Fruit fly (Drosophila melanogaster) whole organism, wandering third instar larva: Measurements from ENCODE around the gene ArfGAP3.

ENCODE experiments used
- Abd-B ChIP-seq: fragments of >200 bp; optimal IDR thresholded peaks from 2 replicates; lab custom pipeline; 2017; ENCODE audit warnings: missing biosample characterization, missing genetic modification characterization
- CG32264 ChIP-seq: fragments of 200-800 bp; sonication (Bioruptor generic); optimal IDR thresholded peaks from 2 replicates; lab custom pipeline; 2016; ENCODE audit warnings: missing biosample characterization, missing genetic modification characterization
- Dfd ChIP-seq: fragments of >200 bp; optimal IDR thresholded peaks from 2 replicates; lab custom pipeline; 2017; ENCODE audit warnings: missing biosample characterization, missing genetic modification characterization
- Dif ChIP-seq: fragments of 200-275, 200-300 bp; sonication (Bioruptor generic); optimal IDR thresholded peaks from 2 replicates; lab custom pipeline; 2018; ENCODE audit warnings: missing biosample characterization, missing genetic modification characterization; ENCODE audit not compliant: partially characterized antibody
- HLH106 ChIP-seq: fragments of 200-800 bp; optimal IDR thresholded peaks from 3 replicates; lab custom pipeline; 2019; ENCODE audit warnings: missing biosample characterization, mild to moderate bottlenecking, missing genetic modification characterization, moderate library complexity
- Hr78 ChIP-seq: fragments of >200 bp; optimal IDR thresholded peaks from 2 replicates; lab custom pipeline; 2017; ENCODE audit warnings: missing biosample characterization, missing genetic modification characterization
- Myc ChIP-seq: fragments of >200 bp; optimal IDR thresholded peaks from 2 replicates; lab custom pipeline; 2017
- br ChIP-seq: fragments of 200-800 bp; sonication (Bioruptor generic); optimal IDR thresholded peaks from 2 replicates; lab custom pipeline; 2016; ENCODE audit warnings: missing biosample characterization, missing genetic modification characterization
- fru ChIP-seq: fragments of 200-800 bp; sonication (Bioruptor generic); optimal IDR thresholded peaks from 3 replicates; lab custom pipeline; 2016; ENCODE audit warnings: missing biosample characterization, mild to moderate bottlenecking, missing genetic modification characterization
- h ChIP-seq: fragments of 200-800 bp; sonication (Bioruptor generic); optimal IDR thresholded peaks from 3 replicates; lab custom pipeline; 2016; ENCODE audit warnings: missing biosample characterization, mild to moderate bottlenecking, missing genetic modification characterization
- lola ChIP-seq: fragments of >200 bp; optimal IDR thresholded peaks from 2 replicates; lab custom pipeline; 2017; ENCODE audit warnings: missing biosample characterization, missing genetic modification characterization
- woc ChIP-seq: sonication (Bioruptor generic); optimal IDR thresholded peaks from 2 replicates; lab custom pipeline; 2016; ENCODE audit warnings: missing biosample characterization, mild to moderate bottlenecking, missing genetic modification characterization

DNA sequence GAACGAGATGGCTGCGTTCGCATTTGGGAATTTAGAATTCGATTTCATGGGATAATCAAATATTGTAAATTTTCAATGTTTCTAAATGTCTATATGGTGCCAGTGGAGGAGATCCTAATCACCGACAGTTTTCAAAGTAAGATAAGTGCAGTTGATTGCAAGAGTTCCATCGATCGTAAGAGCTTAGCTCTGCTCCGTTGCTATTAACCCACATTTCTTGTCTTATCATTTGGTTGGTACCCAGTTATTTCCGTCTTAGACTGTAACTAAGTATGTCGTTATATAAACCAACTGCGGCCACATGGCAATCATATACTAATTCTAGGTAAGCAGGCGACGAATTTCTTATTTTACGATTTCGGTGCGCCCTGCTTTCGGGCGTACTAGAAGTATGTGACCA lies 47.2 kb downstream of the ArfGAP3 start:
- TF ChIP-seq CG32264 (GFP tag; lab: Kevin White, UChicago): no peak
- no peak for TF ChIP-seq Dfd (GFP tag; lab: Kevin White, UChicago)
- TF ChIP-seq HLH106 (tag; lab: Kevin White, UChicago): no peak
- TF ChIP-seq Abd-B (GFP tag; lab: Kevin White, UChicago): no peak
- no peak for TF ChIP-seq woc (GFP tag; lab: Kevin White, UChicago)
- TF ChIP-seq Dif: no peak
- no peak for TF ChIP-seq h (GFP tag; lab: Kevin White, UChicago)
- TF ChIP-seq Myc (lab: Kevin White, UChicago): no peak
- no peak for TF ChIP-seq lola (GFP tag; lab: Kevin White, UChicago)
- no peak for TF ChIP-seq Hr78 (GFP tag; lab: Kevin White, UChicago)
- no peak for TF ChIP-seq br
- no peak for TF ChIP-seq fru (GFP tag; lab: Kevin White, UChicago)
